Worm (Caenorhabditis elegans) whole organism, midembryonic: ENCODE data around the gene W02G9.3.
"Not testable (repeated sequence)": the region's sequence is repeated elsewhere in the genome, so short reads cannot be mapped to it uniquely, and the experiment has no call there.

Experiments used
- T22C8.4 ChIP-seq: fragments of 200-800 bp; sonication (Bioruptor generic); IDR thresholded peaks from 2 replicates; pipeline ENCODE4 v1.3.6; 2022; ENCODE audit warnings: missing genetic modification characterization, missing compliant biosample characterization
- cog-1 ChIP-seq: sonication (generic microtip); optimal IDR thresholded peaks from 2 replicates; lab custom pipeline; 2016; ENCODE audit warnings: missing genetic modification characterization, missing compliant biosample characterization
- flt-1 ChIP-seq: fragments of 200-800 bp; sonication (Bioruptor generic); IDR thresholded peaks from 2 replicates; pipeline ENCODE4 v1.3.6; 2022; ENCODE audit warnings: missing genetic modification characterization, missing compliant biosample characterization
- klf-2 ChIP-seq: fragments of 200-800 bp; sonication (Bioruptor generic); conservative IDR thresholded peaks from 2 replicates; pipeline ENCODE4 v1.3.6; 2022; ENCODE audit warnings: missing genetic modification reagents, missing genetic modification characterization, missing compliant biosample characterization
- med-1 ChIP-seq: sonication (generic microtip); optimal IDR thresholded peaks from 2 replicates; lab custom pipeline; 2017; ENCODE audit warnings: missing genetic modification characterization, mild to moderate bottlenecking, missing compliant biosample characterization, antibody characterized with exemption, missing genetic modification reagents; ENCODE audit not compliant: insufficient read depth
- ref-1 ChIP-seq: fragments of 200-800 bp; sonication (Bioruptor generic); conservative IDR thresholded peaks from 2 replicates; pipeline ENCODE4 v1.3.6; 2022; ENCODE audit warnings: missing genetic modification reagents, missing genetic modification characterization, missing compliant biosample characterization
- tab-1 ChIP-seq: fragments of 200-800 bp; sonication (Bioruptor generic); IDR thresholded peaks from 2 replicates; pipeline ENCODE4 v1.3.6; 2022; ENCODE audit warnings: missing genetic modification characterization, missing compliant biosample characterization
- ztf-23 ChIP-seq: fragments of 200-800 bp; sonication (Bioruptor generic); IDR thresholded peaks from 2 replicates; pipeline ENCODE4 v1.3.6; 2022; ENCODE audit warnings: missing genetic modification reagents, missing genetic modification characterization, missing compliant biosample characterization
- ztf-29 ChIP-seq: fragments of 200-800 bp; sonication (Bioruptor generic); IDR thresholded peaks from 2 replicates; pipeline ENCODE4 v1.3.6; 2022; ENCODE audit warnings: missing genetic modification reagents, missing genetic modification characterization, missing compliant biosample characterization

Gene W02G9.3

ce11 chrV:2672603-2673002 is at the start of gene W02G9.3:
W02G9.3 (plus strand) TSS chrV:2672986.
- peak; percentile 53; the same call in 1 of the 2 replicates for TF ChIP-seq flt-1
- TF ChIP-seq cog-1 (tag; lab: Kevin White, UChicago): peak; percentile 55
- no peak for TF ChIP-seq tab-1 (GFP tag; lab: Robert Waterston, UW)
- no peak for TF ChIP-seq ztf-23 (GFP tag; lab: Robert Waterston, UW)
- TF ChIP-seq klf-2 (GFP tag; lab: Robert Waterston, UW): no peak
- TF ChIP-seq med-1 (GFP tag; lab: Kevin White, UChicago): no peak
- TF ChIP-seq T22C8.4: no peak

- TF ChIP-seq klf-2 (GFP tag; lab: Robert Waterston, UW) (no peak), med-1 (GFP tag; lab: Kevin White, UChicago) (no peak), tab-1 (GFP tag; lab: Robert Waterston, UW) (no peak), T22C8.4 (no peak), ztf-23 (GFP tag; lab: Robert Waterston, UW) (no peak), ztf-29 (GFP tag; lab: Robert Waterston, UW) (no peak), cog-1 (tag; lab: Kevin White, UChicago) (no peak), flt-1 (no peak), ref-1 (no peak)
Measured at ce11 chrV:2623765-2624164, 49.0 kb upstream of the W02G9.3 start.

DNA sequence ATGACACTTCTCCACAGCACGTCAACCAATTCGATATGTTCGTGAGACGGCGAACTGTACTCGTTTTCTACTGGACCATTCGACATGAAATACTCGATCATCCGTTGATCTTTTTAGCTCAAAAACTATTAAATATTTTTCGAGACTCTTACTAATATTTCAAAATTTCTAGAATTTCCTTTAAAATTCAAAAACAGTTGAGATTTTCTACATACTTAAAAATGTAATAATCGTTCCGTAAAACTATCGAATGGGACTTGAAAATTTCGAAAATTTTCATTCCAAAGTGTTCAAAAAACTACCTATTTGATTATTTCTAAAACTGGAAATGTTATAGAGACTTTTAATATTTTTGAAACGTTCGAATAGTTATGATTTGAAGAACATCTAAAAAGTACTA is 47.4 kb upstream of the W02G9.3 start, which contains the start of gene sknr-1:
Gene sknr-1, minus strand, starts transcription at position 101 of the 400 bp plus-strand sequence.
- TF ChIP-seq cog-1 (tag; lab: Kevin White, UChicago); ref-1; klf-2 (GFP tag; lab: Robert Waterston, UW): not testable (repeated sequence)

DNA sequence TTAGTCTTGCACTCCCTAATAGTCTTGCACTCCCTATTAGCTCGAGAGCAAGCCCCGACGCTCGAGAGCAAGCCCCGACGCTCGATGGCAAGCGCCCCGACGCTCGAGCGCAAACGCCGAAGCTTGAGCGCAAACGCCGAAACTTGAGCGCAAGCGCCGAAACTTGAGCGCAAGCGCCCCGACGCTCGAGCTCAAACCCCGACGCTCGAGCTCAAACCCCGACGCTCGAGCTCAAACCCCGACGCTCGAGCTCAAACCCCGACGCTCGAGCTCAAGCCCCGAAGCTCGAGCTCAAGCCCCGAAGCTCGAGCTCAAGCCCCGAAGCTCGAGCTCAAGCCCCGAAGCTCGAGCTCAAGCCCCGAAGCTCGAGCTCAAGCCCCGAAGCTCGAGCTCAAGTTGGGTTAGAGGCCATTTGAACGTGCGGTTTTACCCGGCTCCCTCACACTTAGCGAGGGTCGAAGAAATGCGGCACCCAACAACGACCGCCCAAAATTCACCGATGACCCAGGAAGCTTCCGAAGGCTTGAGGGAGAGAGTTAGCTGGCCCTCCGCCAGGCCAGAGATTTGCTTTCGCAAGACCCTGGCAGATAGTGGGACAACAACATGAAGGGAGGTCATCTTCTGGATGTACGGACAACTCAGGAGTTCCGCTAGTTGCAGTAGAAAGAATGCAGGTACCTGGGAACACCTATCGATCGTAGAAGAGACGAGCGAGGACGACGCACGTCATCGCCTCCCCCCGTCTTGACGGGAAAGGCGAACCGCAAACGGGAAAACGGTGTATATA is 37.8 kb upstream of the W02G9.3 start:
- TF ChIP-seq ztf-29 (GFP tag; lab: Robert Waterston, UW): peak; percentile 43; the same call in 1 of the 2 replicates
- 0 out of 2 replicates have a peak, but pooled peaks have one; percentile 10 for TF ChIP-seq flt-1

ce11 chrV:2638545-2638944 is 34.2 kb upstream of the W02G9.3 start, which contains the start of gene W02H5.19:
W02H5.19 (plus strand) TSS chrV:2638890.
- peak; percentile 70; the same call in 1 of the 2 replicates for TF ChIP-seq ztf-23 (GFP tag; lab: Robert Waterston, UW)
- no peak for TF ChIP-seq tab-1 (GFP tag; lab: Robert Waterston, UW)
- no peak for TF ChIP-seq klf-2 (GFP tag; lab: Robert Waterston, UW)
- peak; percentile 41; the same call in 1 of the 2 replicates for TF ChIP-seq ztf-29 (GFP tag; lab: Robert Waterston, UW)
- no peak for TF ChIP-seq med-1 (GFP tag; lab: Kevin White, UChicago)
- peak; percentile 34 for TF ChIP-seq cog-1 (tag; lab: Kevin White, UChicago)
- TF ChIP-seq flt-1: peak; percentile 68; the same call in 1 of the 2 replicates
- TF ChIP-seq ref-1: no peak
- 0 out of 2 replicates have a peak, but pooled peaks have one; percentile 33 for TF ChIP-seq T22C8.4

- no peak for TF ChIP-seq ztf-23 (GFP tag; lab: Robert Waterston, UW)
- TF ChIP-seq cog-1 (tag; lab: Kevin White, UChicago): no peak
- TF ChIP-seq tab-1 (GFP tag; lab: Robert Waterston, UW): no peak
- no peak for TF ChIP-seq med-1 (GFP tag; lab: Kevin White, UChicago)
Measured at ce11 chrV:2639035-2639434, 33.8 kb upstream of the W02G9.3 start, which contains the start of gene W02H5.2. W02H5.2 (plus strand) TSS chrV:2639335.

- TF ChIP-seq klf-2 (GFP tag; lab: Robert Waterston, UW) (no peak), ztf-29 (GFP tag; lab: Robert Waterston, UW) (no peak), flt-1 (no peak), ref-1 (no peak), tab-1 (GFP tag; lab: Robert Waterston, UW) (no peak), cog-1 (tag; lab: Kevin White, UChicago) (no peak), ztf-23 (GFP tag; lab: Robert Waterston, UW) (no peak), T22C8.4 (no peak), med-1 (GFP tag; lab: Kevin White, UChicago) (no peak)
Measured at ce11 chrV:2639506-2639905, 33.3 kb upstream of the W02G9.3 start.

DNA sequence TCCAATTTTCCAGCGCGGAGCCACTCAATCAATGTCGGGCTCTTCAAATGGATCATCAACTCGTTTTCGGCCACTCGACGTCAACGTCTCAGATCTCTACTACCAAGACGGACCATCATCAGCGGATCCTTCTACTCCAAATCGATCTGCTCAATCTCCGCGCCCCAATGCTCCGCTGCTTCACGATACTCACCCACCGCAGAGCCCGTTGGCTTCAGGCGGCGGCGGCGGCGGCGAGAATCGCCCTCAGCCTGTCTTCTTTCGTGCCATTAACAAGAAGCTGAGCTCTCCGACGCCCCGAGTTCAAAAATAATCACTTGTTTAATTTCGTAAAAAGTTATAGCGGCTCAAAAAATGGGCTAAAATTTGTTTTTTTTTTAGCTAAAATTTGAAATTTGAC is 26.7 kb upstream of the W02G9.3 start:
- TF ChIP-seq ztf-23 (GFP tag; lab: Robert Waterston, UW) (no peak), klf-2 (GFP tag; lab: Robert Waterston, UW) (no peak), ref-1 (no peak), ztf-29 (GFP tag; lab: Robert Waterston, UW) (no peak), tab-1 (GFP tag; lab: Robert Waterston, UW) (no peak), flt-1 (no peak), med-1 (GFP tag; lab: Kevin White, UChicago) (no peak), T22C8.4 (no peak), cog-1 (tag; lab: Kevin White, UChicago) (no peak)

DNA sequence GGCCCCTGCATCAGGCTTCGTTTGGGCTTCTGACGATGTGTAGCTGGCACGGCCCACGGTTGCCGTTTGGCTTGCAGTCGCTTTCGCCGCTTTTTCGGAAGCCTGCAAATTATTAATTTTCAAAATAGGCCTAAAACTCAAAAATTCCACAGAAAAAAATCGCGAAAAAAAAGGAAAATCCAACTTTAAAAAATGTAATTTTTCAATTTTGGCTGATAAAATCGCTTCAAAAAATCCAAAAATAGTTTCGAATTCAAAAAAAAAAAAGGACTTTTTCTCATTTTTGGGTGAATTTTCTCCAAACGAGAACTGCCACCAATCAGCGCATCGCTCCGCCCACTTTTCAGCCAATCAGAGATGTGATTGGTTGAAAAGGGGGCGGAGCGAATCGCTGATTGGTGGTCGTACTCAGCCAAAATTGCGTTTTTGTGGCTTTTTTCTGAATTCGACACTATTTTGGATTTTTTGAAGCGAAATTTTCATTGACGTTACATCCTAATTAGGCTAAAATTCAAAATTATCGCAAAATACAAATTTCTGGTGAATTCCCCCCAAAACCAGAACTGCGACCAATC is 25.5 kb upstream of the W02G9.3 start:
- no peak for TF ChIP-seq klf-2 (GFP tag; lab: Robert Waterston, UW)
- TF ChIP-seq ztf-29 (GFP tag; lab: Robert Waterston, UW): no peak
- TF ChIP-seq med-1 (GFP tag; lab: Kevin White, UChicago): no peak
- TF ChIP-seq tab-1 (GFP tag; lab: Robert Waterston, UW): no peak
- no peak for TF ChIP-seq ref-1
